Worm (Caenorhabditis elegans): ENCODE results near the gene tex-2.
A peak's percentile ranks its signal among the peaks of the same experiment; 100 is the strongest.

tex-2 gene

DNA sequence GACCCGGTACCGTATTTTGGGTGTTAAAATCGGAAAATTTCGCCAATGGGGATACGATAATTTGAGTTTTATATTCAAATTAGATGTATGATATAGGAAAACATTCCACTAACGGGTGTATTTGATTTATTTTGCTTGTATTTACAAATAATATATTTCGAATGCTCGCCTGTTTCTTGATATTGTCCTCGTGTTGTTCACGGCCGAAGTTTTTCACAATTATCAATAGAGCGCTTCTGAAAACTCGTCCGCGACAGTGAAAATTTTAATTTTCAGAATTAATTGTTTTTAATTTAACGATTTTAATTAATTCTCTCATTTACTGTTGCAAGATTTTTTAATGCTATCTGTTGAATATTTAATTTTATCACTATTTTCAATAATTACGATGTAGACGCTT, 53.8 kb downstream of the tex-2 start:
- TF ChIP-seq Y75B8A.6 (GFP tag; IDR thresholded peaks at IDR 0.05) = no peak
- TF ChIP-seq ceh-62 (tag; optimal IDR thresholded peaks at IDR 0.05) = no peak
- TF ChIP-seq duxl-1 (tag; optimal IDR thresholded peaks at IDR 0.05; ENCODE audit: poor library complexity) = no peak
- no peak for TF ChIP-seq mdl-1 (tag; optimal IDR thresholded peaks at IDR 0.05)
- TF ChIP-seq daf-19 (GFP tag; conservative IDR thresholded peaks at IDR 0.05) = no peak
- TF ChIP-seq ceh-28 (tag; optimal IDR thresholded peaks at IDR 0.05) = no peak
- no peak for TF ChIP-seq T26A8.4 (GFP tag; IDR thresholded peaks at IDR 0.05)
- TF ChIP-seq php-3 (GFP tag; IDR thresholded peaks at IDR 0.05) = no peak
- no peak for TF ChIP-seq nhr-6 (tag; optimal IDR thresholded peaks at IDR 0.05)
- no peak for TF ChIP-seq dmd-8 (GFP tag; IDR thresholded peaks at IDR 0.05)
- TF ChIP-seq F10B5.3 (tag; optimal IDR thresholded peaks at IDR 0.05) = no peak
- no peak for TF ChIP-seq fkh-10 (GFP tag; optimal IDR thresholded peaks at IDR 0.05)
- TF ChIP-seq unc-130 (GFP tag; optimal IDR thresholded peaks at IDR 0.05) = peak; percentile 91
- TF ChIP-seq ceh-82 (tag; optimal IDR thresholded peaks at IDR 0.05) = no peak
- TF ChIP-seq Y48G9A.11 (GFP tag; IDR thresholded peaks at IDR 0.05) = peak; percentile 25; the same call in 1 of the 2 replicates
- no peak for TF ChIP-seq R02D3.7 (tag; optimal IDR thresholded peaks at IDR 0.05)
- TF ChIP-seq lin-13 (GFP tag; optimal IDR thresholded peaks at IDR 0.05) = no peak
- no peak for TF ChIP-seq mxl-3 (GFP tag; optimal IDR thresholded peaks at IDR 0.05)
- peak; percentile 30 for TF ChIP-seq aha-1 (tag)
- TF ChIP-seq lin-15B (tag; optimal IDR thresholded peaks at IDR 0.05) = no peak
- TF ChIP-seq jun-1 (tag; optimal IDR thresholded peaks at IDR 0.05) = no peak
- TF ChIP-seq nhr-77 (tag; optimal IDR thresholded peaks at IDR 0.05) = no peak
- TF ChIP-seq tra-1 (GFP tag; IDR thresholded peaks at IDR 0.05) = 0 out of 2 replicates have a peak, but pooled peaks have one; percentile 21
- no peak for TF ChIP-seq daf-8 (GFP tag; IDR thresholded peaks at IDR 0.05)
- TF ChIP-seq lin-39 (tag; optimal IDR thresholded peaks at IDR 0.05) = no peak
- no peak for TF ChIP-seq egl-27 (tag; optimal IDR thresholded peaks at IDR 0.05)
- no peak for TF ChIP-seq skn-1 (tag; optimal IDR thresholded peaks at IDR 0.05)
- TF ChIP-seq ztf-7 (tag; optimal IDR thresholded peaks at IDR 0.05) = no peak
- no peak for TF ChIP-seq F49E8.2 (tag; optimal IDR thresholded peaks at IDR 0.05; ENCODE audit: borderline replicate concordance)
- no peak for TF ChIP-seq nhr-10 (tag; optimal IDR thresholded peaks at IDR 0.05)
- TF ChIP-seq lsy-2 (tag; optimal IDR thresholded peaks at IDR 0.05) = no peak
- peak; percentile 34 for TF ChIP-seq dmd-6 (GFP tag; IDR thresholded peaks at IDR 0.05)
- TF ChIP-seq cey-2 (tag; optimal IDR thresholded peaks at IDR 0.05; ENCODE audit: borderline replicate concordance, insufficient read depth) = no peak
- no peak for TF ChIP-seq Y105C5A.15 (GFP tag; IDR thresholded peaks at IDR 0.05)
- TF ChIP-seq dmd-9 (GFP tag; IDR thresholded peaks at IDR 0.05) = 0 out of 2 replicates have a peak, but pooled peaks have one; percentile 40
- no peak for TF ChIP-seq mep-1 (tag; optimal IDR thresholded peaks at IDR 0.05)
- TF ChIP-seq snpc-1.2 (GFP tag; IDR thresholded peaks at IDR 0.05) = 0 out of 2 replicates have a peak, but pooled peaks have one; percentile 9
- TF ChIP-seq Y5F2A.4 (GFP tag; optimal IDR thresholded peaks at IDR 0.05) = no peak
- no peak for TF ChIP-seq spr-1 (tag; optimal IDR thresholded peaks at IDR 0.05)
- TF ChIP-seq nhr-76 (tag; optimal IDR thresholded peaks at IDR 0.05) = no peak
- no peak for TF ChIP-seq lir-3 (tag; optimal IDR thresholded peaks at IDR 0.05)
- no peak for TF ChIP-seq aly-2 (tag; optimal IDR thresholded peaks at IDR 0.05)
- no peak for TF ChIP-seq snpc-4 (tag; optimal IDR thresholded peaks at IDR 0.05)
- TF ChIP-seq zag-1 (tag; optimal IDR thresholded peaks at IDR 0.05) = no peak
- peak; percentile 47; the same call in 1 of the 2 replicates for TF ChIP-seq madf-9 (GFP tag; conservative IDR thresholded peaks at IDR 0.05)
- no peak for TF ChIP-seq lin-29 (GFP tag; IDR thresholded peaks at IDR 0.05)
- no peak for TF ChIP-seq pha-4 (GFP tag; IDR thresholded peaks at IDR 0.05)
- TF ChIP-seq pha-4 (tag; optimal IDR thresholded peaks at IDR 0.05) = no peak
- no peak for TF ChIP-seq F44E2.7 (GFP tag; IDR thresholded peaks at IDR 0.05)
- peak; percentile 22 for TF ChIP-seq nhr-28 (tag; optimal IDR thresholded peaks at IDR 0.05)
- TF ChIP-seq hif-1 (tag; optimal IDR thresholded peaks at IDR 0.05) = peak in 1 of 2 experiments; percentile 54
- TF ChIP-seq zip-11 (GFP tag; IDR thresholded peaks at IDR 0.05) = no peak
- no peak for TF ChIP-seq T20F7.1 (GFP tag; optimal IDR thresholded peaks at IDR 0.05)

Data from whole organism, L4 larva.